Worm (Caenorhabditis elegans) whole organism, midembryonic: ENCODE measurements around the gene sas-7.

Experiments used
- T22C8.4 ChIP-seq: fragments of 200-800 bp; sonication (Bioruptor generic); IDR thresholded peaks from 2 replicates; pipeline ENCODE4 v1.3.6; 2022; ENCODE audit warnings: missing genetic modification characterization, missing compliant biosample characterization
- flt-1 ChIP-seq: fragments of 200-800 bp; sonication (Bioruptor generic); IDR thresholded peaks from 2 replicates; pipeline ENCODE4 v1.3.6; 2022; ENCODE audit warnings: missing genetic modification characterization, missing compliant biosample characterization
- klf-2 ChIP-seq: fragments of 200-800 bp; sonication (Bioruptor generic); conservative IDR thresholded peaks from 2 replicates; pipeline ENCODE4 v1.3.6; 2022; ENCODE audit warnings: missing genetic modification reagents, missing genetic modification characterization, missing compliant biosample characterization
- med-1 ChIP-seq: sonication (generic microtip); optimal IDR thresholded peaks from 2 replicates; lab custom pipeline; 2017; ENCODE audit warnings: missing genetic modification characterization, mild to moderate bottlenecking, missing compliant biosample characterization, antibody characterized with exemption, missing genetic modification reagents; ENCODE audit not compliant: insufficient read depth
- ref-1 ChIP-seq: fragments of 200-800 bp; sonication (Bioruptor generic); conservative IDR thresholded peaks from 2 replicates; pipeline ENCODE4 v1.3.6; 2022; ENCODE audit warnings: missing genetic modification reagents, missing genetic modification characterization, missing compliant biosample characterization
- tab-1 ChIP-seq: fragments of 200-800 bp; sonication (Bioruptor generic); IDR thresholded peaks from 2 replicates; pipeline ENCODE4 v1.3.6; 2022; ENCODE audit warnings: missing genetic modification characterization, missing compliant biosample characterization
- ztf-23 ChIP-seq: fragments of 200-800 bp; sonication (Bioruptor generic); IDR thresholded peaks from 2 replicates; pipeline ENCODE4 v1.3.6; 2022; ENCODE audit warnings: missing genetic modification reagents, missing genetic modification characterization, missing compliant biosample characterization
- ztf-29 ChIP-seq: fragments of 200-800 bp; sonication (Bioruptor generic); IDR thresholded peaks from 2 replicates; pipeline ENCODE4 v1.3.6; 2022; ENCODE audit warnings: missing genetic modification reagents, missing genetic modification characterization, missing compliant biosample characterization

DNA sequence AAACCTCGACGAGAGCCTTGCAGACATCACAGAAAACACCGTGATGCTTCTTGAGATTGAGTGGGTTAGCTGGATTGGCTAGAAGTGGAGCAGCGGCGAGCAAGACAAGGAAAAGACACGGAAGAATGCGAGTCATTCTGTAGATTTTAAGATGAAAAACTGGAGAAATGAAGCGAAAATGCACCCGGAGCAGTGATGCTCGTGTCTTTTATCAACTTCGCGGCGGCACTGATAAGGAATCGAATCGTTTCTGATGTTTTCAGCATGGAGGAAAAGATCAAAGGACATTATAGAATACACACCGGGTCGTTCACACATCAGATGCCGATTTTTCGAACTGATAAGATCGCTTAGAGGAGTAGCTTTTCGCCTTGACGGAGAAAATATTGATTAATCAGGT, 34.6 kb downstream of the sas-7 start, which contains the start of gene spp-1:
- TF ChIP-seq klf-2 (GFP tag; lab: Robert Waterston, UW) (no peak), ref-1 (no peak), flt-1 (GFP tag; lab: Robert Waterston, UW) (no peak), tab-1 (GFP tag; lab: Robert Waterston, UW) (no peak), med-1 (GFP tag; lab: Kevin White, UChicago) (no peak), ztf-29 (GFP tag; lab: Robert Waterston, UW) (no peak), ztf-23 (GFP tag; lab: Robert Waterston, UW) (no peak), T22C8.4 (GFP tag; lab: Robert Waterston, UW) (no peak)
